Worm (Caenorhabditis elegans): ENCODE results near the gene F54C9.7.

Gene F54C9.7

DNA sequence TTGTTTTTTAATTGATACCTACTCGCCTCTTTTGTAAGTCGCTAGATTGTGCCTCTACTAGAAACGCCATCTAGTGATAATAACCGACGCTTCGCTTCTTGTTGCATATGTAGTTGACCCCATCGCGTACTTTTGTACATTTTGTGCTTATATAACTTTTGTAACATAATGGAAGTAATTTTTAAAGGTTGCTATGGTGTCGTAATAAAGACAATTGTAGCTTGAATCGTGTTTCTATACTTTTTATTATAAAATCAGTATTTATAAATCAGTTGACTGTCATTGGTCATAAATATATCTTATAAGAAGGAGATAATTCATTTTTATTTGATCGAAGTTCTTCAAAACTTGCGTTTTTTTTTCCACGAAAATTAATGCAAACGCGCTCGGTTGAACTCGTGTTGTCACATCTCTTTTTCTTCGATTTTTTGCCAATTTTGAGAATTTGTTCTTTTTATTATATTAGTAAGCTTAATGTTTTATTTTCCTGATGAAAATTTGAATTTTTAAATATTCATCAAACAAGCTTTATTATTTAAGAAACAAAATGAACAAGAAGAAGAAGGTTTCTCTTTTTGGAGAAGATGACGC is 4.5 kb downstream of the F54C9.7 start, which contains the start of gene F54C9.9 (continued):
- TF ChIP-seq ztf-28 (GFP tag; IDR thresholded peaks at IDR 0.05) (no peak), F39B2.1 (GFP tag; IDR thresholded peaks at IDR 0.05) (no peak), F52B5.7 (tag; optimal IDR thresholded peaks at IDR 0.05) (no peak), dox-1 (GFP tag; IDR thresholded peaks at IDR 0.05) (no peak), let-526 (GFP tag; IDR thresholded peaks at IDR 0.05) (no peak), ceh-40 (GFP tag; IDR thresholded peaks at IDR 0.05) (0 out of 2 replicates have a peak, but pooled peaks have one; percentile 2), F22D6.2 (tag; optimal IDR thresholded peaks at IDR 0.05) (no peak), ets-4 (GFP tag; optimal IDR thresholded peaks at IDR 0.05) (no peak), nfya-1 (tag; optimal IDR thresholded peaks at IDR 0.05; ENCODE audit: borderline replicate concordance, insufficient read depth) (no peak), F23B12.7 (tag; optimal IDR thresholded peaks at IDR 0.05; ENCODE audit: insufficient read depth) (peak; percentile 6), F37B4.10 (GFP tag; IDR thresholded peaks at IDR 0.05) (no peak), F57A8.1 (GFP tag; optimal IDR thresholded peaks at IDR 0.05) (no peak), Y53G8AR.9 (GFP tag; conservative IDR thresholded peaks at IDR 0.05) (peak; percentile 71), F49E8.2 (tag; optimal IDR thresholded peaks at IDR 0.05; ENCODE audit: insufficient read depth) (peak; percentile 79), ama-1 (optimal IDR thresholded peaks at IDR 0.05) (no peak), ama-1 (GFP tag; optimal IDR thresholded peaks at IDR 0.05) (peak in 1 of 2 experiments; percentile 77), nfya-2 (GFP tag; IDR thresholded peaks at IDR 0.05) (no peak), lin-40 (tag; optimal IDR thresholded peaks at IDR 0.05) (no peak), attf-5 (GFP tag; optimal IDR thresholded peaks at IDR 0.05) (no peak), nfyb-1 (GFP tag; IDR thresholded peaks at IDR 0.05) (no peak), nhr-179 (tag; optimal IDR thresholded peaks at IDR 0.05) (no peak), madf-8 (GFP tag; conservative IDR thresholded peaks at IDR 0.05) (peak; percentile 47), B0035.1 (tag; optimal IDR thresholded peaks at IDR 0.05) (no peak), ceh-58 (GFP tag; IDR thresholded peaks at IDR 0.05) (no peak), hlh-26 (GFP tag; conservative IDR thresholded peaks at IDR 0.05) (no peak), nhr-90 (tag; optimal IDR thresholded peaks at IDR 0.05) (no peak), lsy-27 (tag; optimal IDR thresholded peaks at IDR 0.05; ENCODE audit: borderline replicate concordance, insufficient read depth) (no peak), sdz-38 (tag; optimal IDR thresholded peaks at IDR 0.05) (no peak), snpc-4 (GFP tag; optimal IDR thresholded peaks at IDR 0.05) (peak; percentile 44), snpc-4 (tag; optimal IDR thresholded peaks at IDR 0.05) (peak in 2 of 4 experiments; percentile 19 to 27), rec-8 (tag; optimal IDR thresholded peaks at IDR 0.05) (no peak), cebp-1 (GFP tag; IDR thresholded peaks at IDR 0.05) (no peak), cebp-1 (tag; optimal IDR thresholded peaks at IDR 0.05) (peak; percentile 39), unc-130 (GFP tag; optimal IDR thresholded peaks at IDR 0.05) (peak; percentile 49), Y53F4B.3 (GFP tag; IDR thresholded peaks at IDR 0.05) (no peak), C06A6.2 (GFP tag; conservative IDR thresholded peaks at IDR 0.05) (no peak), ztf-3 (GFP tag; optimal IDR thresholded peaks at IDR 0.05) (no peak), D2030.7 (GFP tag; IDR thresholded peaks at IDR 0.05) (no peak), repo-1 (tag; optimal IDR thresholded peaks at IDR 0.05) (peak; percentile 17), ceh-91 (GFP tag; IDR thresholded peaks at IDR 0.05) (no peak), lin-35 (GFP tag; optimal IDR thresholded peaks at IDR 0.05) (peak in 1 of 3 experiments; percentile 41), mes-4 (tag; optimal IDR thresholded peaks at IDR 0.05) (no peak), F33H1.4 (GFP tag; IDR thresholded peaks at IDR 0.05) (peak; percentile 28; the same call in 1 of the 2 replicates), akir-1 (GFP tag; optimal IDR thresholded peaks at IDR 0.05) (no peak), efl-1 (GFP tag; optimal IDR thresholded peaks at IDR 0.05) (peak; percentile 19), ztf-22 (GFP tag; optimal IDR thresholded peaks at IDR 0.05) (no peak), C17E4.6 (GFP tag; IDR thresholded peaks at IDR 0.05) (peak; percentile 48; the same call in 1 of the 2 replicates), madf-6 (GFP tag; IDR thresholded peaks at IDR 0.05) (peak; percentile 71)

Measured in whole organism, young adult.